Fruit fly (Drosophila melanogaster) whole organism, embryonic: Measurements from ENCODE around the gene sunn.
A peak's percentile ranks its signal among the peaks of the same experiment; 100 is the strongest.

Experiments
- Bdp1 ChIP-seq: fragments of 200-800 bp; sonication (Bioruptor generic); optimal IDR thresholded peaks from 3 replicates; lab custom pipeline; 2016; ENCODE audit warnings: missing biosample characterization, missing genetic modification characterization
- CG10267 ChIP-seq: fragments of 200-800 bp; sonication (Bioruptor generic); optimal IDR thresholded peaks from 2 replicates; lab custom pipeline; 2018; ENCODE audit warnings: missing biosample characterization, mild to moderate bottlenecking, missing genetic modification characterization, moderate library complexity
- CG10462 ChIP-seq: fragments of 200-800 bp; sonication (Bioruptor generic); optimal IDR thresholded peaks from 2 replicates; lab custom pipeline; 2016; ENCODE audit warnings: missing biosample characterization, missing genetic modification characterization
- CG11247 ChIP-seq: fragments of 200-800 bp; sonication (Bioruptor generic); IDR thresholded peaks from 2 replicates; pipeline ENCODE4 v1.3.6; 2022; ENCODE audit warnings: missing biosample characterization, missing genetic modification characterization
- CG11695 ChIP-seq: fragments of 200-800 bp; sonication (Bioruptor generic); IDR thresholded peaks from 3 replicates; pipeline ENCODE4 v1.3.6; 2022; ENCODE audit warnings: missing biosample characterization, missing genetic modification characterization
- CG12391 ChIP-seq: fragments of 200-800 bp; sonication (Bioruptor generic); optimal IDR thresholded peaks from 3 replicates; lab custom pipeline; 2018; ENCODE audit warnings: missing biosample characterization, mild to moderate bottlenecking, missing genetic modification characterization, moderate library complexity
- CG14441 ChIP-seq: fragments of 200-800 bp; sonication (Bioruptor generic); IDR thresholded peaks from 2 replicates; pipeline ENCODE4 v1.3.6; 2022; ENCODE audit warnings: missing biosample characterization, missing genetic modification characterization
- CG15514 ChIP-seq: fragments of 200-800 bp; sonication (Bioruptor generic); optimal IDR thresholded peaks from 3 replicates; lab custom pipeline; 2017; ENCODE audit warnings: missing biosample characterization, missing genetic modification characterization, mild to moderate bottlenecking, moderate library complexity, missing genetic modification reagents
- CG17361 ChIP-seq: fragments of 200-800 bp; sonication (Bioruptor generic); IDR thresholded peaks from 3 replicates; pipeline ENCODE4 v1.3.6; 2022; ENCODE audit warnings: missing biosample characterization, missing genetic modification characterization
- CG2202 ChIP-seq: fragments of 200-800 bp; sonication (Bioruptor generic); optimal IDR thresholded peaks from 2 replicates; lab custom pipeline; 2018; ENCODE audit warnings: missing biosample characterization, mild to moderate bottlenecking, missing genetic modification characterization
- CG2712 ChIP-seq: fragments of 200-800 bp; optimal IDR thresholded peaks from 3 replicates; lab custom pipeline; 2019; ENCODE audit warnings: missing biosample characterization, mild to moderate bottlenecking, missing genetic modification characterization, moderate library complexity
- CG3281 ChIP-seq: fragments of 200-800 bp; sonication (Bioruptor generic); optimal IDR thresholded peaks from 3 replicates; lab custom pipeline; 2017; ENCODE audit warnings: missing biosample characterization, mild to moderate bottlenecking, missing genetic modification characterization
- CG3407 ChIP-seq: fragments of 200-800 bp; sonication (Bioruptor generic); optimal IDR thresholded peaks from 2 replicates; lab custom pipeline; 2018; ENCODE audit warnings: missing biosample characterization, mild to moderate bottlenecking, missing genetic modification characterization
- CG42726 ChIP-seq: fragments of 200-800 bp; sonication (Bioruptor generic); IDR thresholded peaks from 2 replicates; pipeline ENCODE4 v1.3.6; 2022; ENCODE audit warnings: missing biosample characterization, missing genetic modification characterization; ENCODE audit not compliant: partially characterized antibody
- CG6765 ChIP-seq: fragments of 200-800 bp; sonication (Bioruptor generic); optimal IDR thresholded peaks from 3 replicates; lab custom pipeline; 2017; ENCODE audit warnings: missing biosample characterization, mild to moderate bottlenecking, missing genetic modification characterization
- CG7928 ChIP-seq: fragments of 200-800 bp; sonication (Bioruptor generic); optimal IDR thresholded peaks from 2 replicates; lab custom pipeline; 2017; ENCODE audit warnings: missing biosample characterization, mild to moderate bottlenecking, missing genetic modification characterization
- CG7987 ChIP-seq: fragments of 200-800 bp; sonication (Bioruptor generic); optimal IDR thresholded peaks from 2 replicates; lab custom pipeline; 2018; ENCODE audit warnings: missing biosample characterization, mild to moderate bottlenecking, missing genetic modification characterization, moderate library complexity
- CG9932 ChIP-seq: fragments of 200-800 bp; sonication (Bioruptor generic); IDR thresholded peaks from 2 replicates; pipeline ENCODE4 v1.3.6; 2022; ENCODE audit warnings: missing biosample characterization, missing genetic modification characterization
- Deaf1 ChIP-seq: fragments of 200-800 bp; optimal IDR thresholded peaks from 3 replicates; lab custom pipeline; 2019; ENCODE audit warnings: missing biosample characterization, mild to moderate bottlenecking, missing genetic modification characterization, moderate library complexity
- Dp ChIP-seq: fragments of 200-800 bp; sonication (Bioruptor generic); optimal IDR thresholded peaks from 2 replicates; lab custom pipeline; 2018; ENCODE audit warnings: missing biosample characterization, mild to moderate bottlenecking, missing genetic modification characterization, moderate library complexity
- E2f2 ChIP-seq: fragments of 200-800 bp; sonication (Bioruptor generic); IDR thresholded peaks from 2 replicates; pipeline ENCODE4 v1.3.6; 2022; ENCODE audit warnings: missing biosample characterization, missing genetic modification characterization
- HmgZ ChIP-seq: fragments of 200-800 bp; sonication (Bioruptor generic); optimal IDR thresholded peaks from 2 replicates; lab custom pipeline; 2018; ENCODE audit warnings: missing biosample characterization, mild to moderate bottlenecking, missing genetic modification characterization
- Hmx ChIP-seq: fragments of 200-800 bp; sonication (Bioruptor generic); optimal IDR thresholded peaks from 2 replicates; lab custom pipeline; 2016; ENCODE audit warnings: missing biosample characterization, missing genetic modification characterization
- Lhr ChIP-seq: fragments of 200-800 bp; sonication (Bioruptor generic); optimal IDR thresholded peaks from 3 replicates; lab custom pipeline; 2017; ENCODE audit warnings: mild to moderate bottlenecking, missing biosample characterization, missing genetic modification reagents, missing genetic modification characterization
- MBD-R2 ChIP-seq: fragments of 200-800 bp; sonication (Bioruptor generic); IDR thresholded peaks from 2 replicates; pipeline ENCODE4 v1.3.6; 2022; ENCODE audit warnings: missing biosample characterization, missing genetic modification characterization
- Med ChIP-seq: fragments of 200-800 bp; sonication (Bioruptor generic); peaks from one replicate; lab custom pipeline; 2016; ENCODE audit warnings: missing biosample characterization, missing genetic modification characterization, mild to moderate bottlenecking, inconsistent platforms, moderate library complexity
- Myb ChIP-seq: fragments of 200-800 bp; sonication (Bioruptor generic); optimal IDR thresholded peaks from 2 replicates; lab custom pipeline; 2016; ENCODE audit warnings: missing biosample characterization, missing genetic modification characterization
- Nf-YA ChIP-seq: fragments of 200-800 bp; sonication (Bioruptor generic); IDR thresholded peaks from 2 replicates; pipeline ENCODE4 v1.3.6; 2022; ENCODE audit warnings: missing biosample characterization, missing genetic modification characterization
- Sry-δ ChIP-seq: fragments of 200-800 bp; sonication (Bioruptor generic); optimal IDR thresholded peaks from 2 replicates; lab custom pipeline; 2016; ENCODE audit warnings: missing biosample characterization, missing genetic modification characterization
- Vsx1 ChIP-seq: fragments of 200-800 bp; sonication (Bioruptor generic); optimal IDR thresholded peaks from 2 replicates; lab custom pipeline; 2017; ENCODE audit warnings: missing biosample characterization, mild to moderate bottlenecking, missing genetic modification characterization, missing genetic modification reagents
- ato ChIP-seq: fragments of 200-800 bp; sonication (Bioruptor generic); IDR thresholded peaks from 2 replicates; pipeline ENCODE4 v1.3.6; 2022; ENCODE audit warnings: missing biosample characterization, missing genetic modification characterization; ENCODE audit not compliant: partially characterized antibody
- cad ChIP-seq: fragments of >200 bp; optimal IDR thresholded peaks from 2 replicates; lab custom pipeline; 2017; ENCODE audit warnings: missing biosample characterization, missing genetic modification characterization
- corto ChIP-seq: fragments of 200-800 bp; sonication (Bioruptor generic); optimal IDR thresholded peaks from 2 replicates; lab custom pipeline; 2016; ENCODE audit warnings: missing biosample characterization, mild to moderate bottlenecking, missing genetic modification characterization, moderate library complexity
- eve ChIP-seq, 2 experiments: fragments of >200 bp; optimal IDR thresholded peaks; 2 replicates each; lab custom pipeline; 2017; ENCODE audit warnings: missing biosample characterization in 2 of 2, missing genetic modification characterization in 2 of 2
- fd96Cb ChIP-seq: fragments of 200-800 bp; sonication (Bioruptor generic); optimal IDR thresholded peaks from 2 replicates; lab custom pipeline; 2018; ENCODE audit warnings: missing biosample characterization, mild to moderate bottlenecking, missing genetic modification characterization, moderate library complexity
- gfzf ChIP-seq: fragments of 200-800 bp; sonication (Bioruptor generic); optimal IDR thresholded peaks from 2 replicates; lab custom pipeline; 2016; ENCODE audit warnings: missing biosample characterization, mild to moderate bottlenecking, missing genetic modification characterization, moderate library complexity
- hkb ChIP-seq, 2 experiments: fragments of 200-800 bp in 1 of 2; fragments of >200 bp in 1 of 2; sonication (Bioruptor generic) in 1 of 2; IDR thresholded peaks in 1 of 2; optimal IDR thresholded peaks in 1 of 2; 2 replicates each; pipeline versions ENCODE4 v1.3.6 to Lab custom; 2017 to 2022; ENCODE audit warnings: missing biosample characterization in 1 of 2, missing genetic modification characterization in 1 of 2
- jumu ChIP-seq: fragments of 200-800 bp; sonication (Bioruptor generic); optimal IDR thresholded peaks from 3 replicates; lab custom pipeline; 2016; ENCODE audit warnings: missing biosample characterization, missing genetic modification characterization
- klu ChIP-seq: fragments of 200-800 bp; sonication (Bioruptor generic); IDR thresholded peaks from 2 replicates; pipeline ENCODE4 v1.3.6; 2022; ENCODE audit warnings: missing biosample characterization, missing genetic modification characterization
- onecut ChIP-seq: fragments of 200-800 bp; sonication (Bioruptor generic); IDR thresholded peaks from 2 replicates; pipeline ENCODE4 v1.3.6; 2022; ENCODE audit warnings: missing biosample characterization, missing genetic modification characterization
- pan ChIP-seq, 4 experiments: fragments of >200 bp in 3 of 4; fragments of 200-800 bp in 1 of 4; sonication (Bioruptor generic) in 1 of 4; optimal IDR thresholded peaks in 3 of 4; IDR thresholded peaks in 1 of 4; 2 replicates each; pipeline versions ENCODE4 v1.3.6 to Lab custom; 2017 to 2022; ENCODE audit warnings: missing biosample characterization in 2 of 4, missing genetic modification characterization in 2 of 4, mixed read lengths in 1 of 4
- prd ChIP-seq, 3 experiments: fragments of >200 bp in 2 of 3; fragments of 200-800 bp in 1 of 3; sonication (Bioruptor generic) in 1 of 3; optimal IDR thresholded peaks in 2 of 3; IDR thresholded peaks in 1 of 3; 2 replicates in 2 of 3; 3 replicates in 1 of 3; pipeline versions ENCODE4 v1.3.6 to Lab custom; 2017 to 2022; ENCODE audit warnings: missing biosample characterization in 1 of 3, missing genetic modification characterization in 1 of 3
- pzg ChIP-seq: fragments of 200-800 bp; sonication (Bioruptor generic); optimal IDR thresholded peaks from 3 replicates; lab custom pipeline; 2018; ENCODE audit warnings: missing biosample characterization, mild to moderate bottlenecking, missing genetic modification characterization, moderate library complexity
- repo ChIP-seq: fragments of 200-800 bp; sonication (Bioruptor generic); optimal IDR thresholded peaks from 2 replicates; lab custom pipeline; 2016; ENCODE audit warnings: missing biosample characterization, missing genetic modification characterization
- sens ChIP-seq: fragments of 200-800 bp; sonication (Bioruptor generic); peaks from one replicate; lab custom pipeline; 2016; ENCODE audit warnings: missing biosample characterization, missing genetic modification characterization
- stwl ChIP-seq: fragments of 200-800 bp; sonication (Bioruptor generic); optimal IDR thresholded peaks from 3 replicates; lab custom pipeline; 2018; ENCODE audit warnings: missing biosample characterization, mild to moderate bottlenecking, missing genetic modification characterization, moderate library complexity
- tna ChIP-seq: fragments of 200-800 bp; sonication (Bioruptor generic); IDR thresholded peaks from 2 replicates; pipeline ENCODE4 v1.3.6; 2022; ENCODE audit warnings: missing biosample characterization, missing genetic modification characterization; ENCODE audit not compliant: partially characterized antibody
- tup ChIP-seq: fragments of 200-800 bp; sonication (Bioruptor generic); optimal IDR thresholded peaks from 2 replicates; lab custom pipeline; 2016; ENCODE audit warnings: missing biosample characterization, mild to moderate bottlenecking, missing genetic modification characterization, moderate library complexity

sunn gene

DNA sequence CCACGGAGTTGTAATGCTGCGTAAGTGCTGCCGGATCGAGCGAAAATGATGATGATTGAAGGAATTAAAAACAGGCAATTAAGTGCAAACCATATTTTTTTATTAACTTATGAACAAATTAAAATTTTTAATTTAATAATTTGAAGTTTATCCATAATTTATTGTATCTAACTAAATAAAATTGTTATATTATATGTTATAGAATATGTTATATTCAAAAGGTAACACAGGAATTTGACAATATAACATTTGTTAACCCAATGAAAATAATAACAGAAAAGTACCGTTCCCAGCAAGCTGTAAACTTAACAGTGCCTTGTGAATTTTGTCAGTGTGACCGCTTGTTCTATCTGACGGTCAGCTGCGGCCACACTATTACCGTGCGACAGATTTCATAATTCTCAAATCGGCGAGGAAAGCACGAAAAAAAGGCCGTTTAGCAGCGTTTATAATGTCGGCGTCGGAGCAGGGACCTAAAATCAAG is 19.5 kb upstream of the sunn start, which contains the start of the genes Ccdc56 and mtTFB1 (continued):
- TF ChIP-seq CG6765 (GFP tag; lab: Kevin White, UChicago) = no peak
- TF ChIP-seq CG14441 (GFP tag; lab: Robert Waterston, UW) = no peak
- TF ChIP-seq eve (GFP tag; optimal IDR thresholded peaks at IDR 0.05; lab: Kevin White, UChicago) = no peak
- peak; percentile 33 for TF ChIP-seq corto (GFP tag; lab: Kevin White, UChicago)
- TF ChIP-seq prd (optimal IDR thresholded peaks at IDR 0.05; lab: Kevin White, UChicago) = no peak
- no peak for TF ChIP-seq prd (GFP tag; IDR thresholded peaks at IDR 0.05; lab: Robert Waterston, UW)
- TF ChIP-seq pan (optimal IDR thresholded peaks at IDR 0.05; lab: Kevin White, UChicago) = no peak
- no peak for TF ChIP-seq pan (GFP tag; optimal IDR thresholded peaks at IDR 0.05 in 1 of 2, IDR thresholded peaks at IDR 0.05 in 1 of 2)
- TF ChIP-seq MBD-R2 (GFP tag; lab: Robert Waterston, UW) = peak; percentile 65
- peak; percentile 89 for TF ChIP-seq gfzf
- TF ChIP-seq sens (GFP tag; lab: Kevin White, UChicago) = peak; percentile 77
- peak; percentile 3 for TF ChIP-seq CG7928 (GFP tag; lab: Kevin White, UChicago)
- no peak for TF ChIP-seq klu
- TF ChIP-seq CG11695 (GFP tag; lab: Robert Waterston, UW) = no peak
- TF ChIP-seq repo (GFP tag; lab: Kevin White, UChicago) = no peak
- TF ChIP-seq jumu (GFP tag; lab: Kevin White, UChicago) = peak; percentile 11
- no peak for TF ChIP-seq CG42726
- TF ChIP-seq tup = no peak
- no peak for TF ChIP-seq CG3281 (GFP tag; lab: Kevin White, UChicago)
- TF ChIP-seq tna (GFP tag; lab: Robert Waterston, UW) = 0 out of 2 replicates have a peak, but pooled peaks have one; percentile 20
- peak; percentile 55 for TF ChIP-seq CG10267 (tag; lab: Kevin White, UChicago)
- no peak for TF ChIP-seq HmgZ (tag; lab: Kevin White, UChicago)
- TF ChIP-seq hkb (optimal IDR thresholded peaks at IDR 0.05; lab: Kevin White, UChicago) = no peak
- TF ChIP-seq hkb (GFP tag; IDR thresholded peaks at IDR 0.05; lab: Robert Waterston, UW) = 0 out of 2 replicates have a peak, but pooled peaks have one; percentile 6
- no peak for TF ChIP-seq Hmx (GFP tag; lab: Kevin White, UChicago)
- peak; percentile 53 for TF ChIP-seq CG15514 (GFP tag; lab: Kevin White, UChicago)
- peak; percentile 16 for TF ChIP-seq Deaf1 (tag; lab: Kevin White, UChicago)
- TF ChIP-seq Lhr (GFP tag; lab: Kevin White, UChicago) = peak; percentile 82
- no peak for TF ChIP-seq CG11247
- TF ChIP-seq stwl (tag; lab: Kevin White, UChicago) = peak; percentile 57
- no peak for TF ChIP-seq CG3407 (GFP tag; lab: Kevin White, UChicago)
- no peak for TF ChIP-seq CG7987 (GFP tag; lab: Kevin White, UChicago)
- TF ChIP-seq Bdp1 (GFP tag; lab: Kevin White, UChicago) = peak; percentile 43
- TF ChIP-seq Dp (GFP tag; lab: Kevin White, UChicago) = peak; percentile 84
- TF ChIP-seq Sry-δ (GFP tag; lab: Kevin White, UChicago) = peak; percentile 46
- peak; percentile 22; the same call in 1 of the 2 replicates for TF ChIP-seq ato
- TF ChIP-seq Med (GFP tag; lab: Kevin White, UChicago) = peak; percentile 65
- no peak for TF ChIP-seq fd96Cb
- TF ChIP-seq onecut (GFP tag; lab: Robert Waterston, UW) = no peak
- peak; percentile 86 for TF ChIP-seq E2f2 (GFP tag; lab: Robert Waterston, UW)
- TF ChIP-seq CG12391 (tag; lab: Kevin White, UChicago) = peak; percentile 29
- TF ChIP-seq CG2202 = no peak
- TF ChIP-seq cad (GFP tag; lab: Kevin White, UChicago) = no peak
- peak; percentile 20 for TF ChIP-seq CG2712
- peak; percentile 31 for TF ChIP-seq CG10462
- TF ChIP-seq Myb (GFP tag; lab: Kevin White, UChicago) = peak; percentile 78
- no peak for TF ChIP-seq CG9932 (GFP tag; lab: Robert Waterston, UW)
- TF ChIP-seq pzg (GFP tag; lab: Kevin White, UChicago) = peak; percentile 80
- no peak for TF ChIP-seq Nf-YA (GFP tag; lab: Robert Waterston, UW)
- no peak for TF ChIP-seq Vsx1 (GFP tag; lab: Kevin White, UChicago)
- peak; percentile 46; the same call in 1 of the 3 replicates for TF ChIP-seq CG17361 (GFP tag; lab: Robert Waterston, UW)
